Fruit fly (Drosophila melanogaster) whole organism, embryonic: Measurements from ENCODE around the gene nenya.
A peak's percentile ranks its signal among the peaks of the same experiment; 100 is the strongest.

Source experiments
- Aef1 ChIP-seq: fragments of 200-800 bp; sonication (Bioruptor generic); IDR thresholded peaks from 3 replicates; pipeline ENCODE4 v1.3.6; 2022; ENCODE audit warnings: missing biosample characterization, missing genetic modification characterization
- CG10147 ChIP-seq: fragments of 200-800 bp; sonication (Bioruptor generic); optimal IDR thresholded peaks from 2 replicates; lab custom pipeline; 2019; ENCODE audit warnings: missing biosample characterization, mild to moderate bottlenecking, missing genetic modification characterization, moderate library complexity
- CG10565 ChIP-seq: fragments of 200-800 bp; sonication (Bioruptor generic); optimal IDR thresholded peaks from 3 replicates; lab custom pipeline; 2016; ENCODE audit warnings: missing biosample characterization, mild to moderate bottlenecking, missing genetic modification characterization
- CG11695 ChIP-seq: fragments of 200-800 bp; sonication (Bioruptor generic); IDR thresholded peaks from 3 replicates; pipeline ENCODE4 v1.3.6; 2022; ENCODE audit warnings: missing biosample characterization, missing genetic modification characterization
- CG12942 ChIP-seq: fragments of 200-800 bp; sonication (Bioruptor generic); optimal IDR thresholded peaks from 3 replicates; lab custom pipeline; 2016; ENCODE audit warnings: missing biosample characterization, missing genetic modification characterization
- CG13624 ChIP-seq: fragments of 200-800 bp; sonication (Bioruptor generic); optimal IDR thresholded peaks from 2 replicates; lab custom pipeline; 2016; ENCODE audit warnings: missing biosample characterization, missing genetic modification characterization
- CG16813 ChIP-seq: fragments of 200-800 bp; sonication (Bioruptor generic); IDR thresholded peaks from 3 replicates; pipeline ENCODE4 v1.3.6; 2022; ENCODE audit warnings: missing biosample characterization, missing genetic modification characterization; ENCODE audit not compliant: partially characterized antibody
- CG17568 ChIP-seq: fragments of 200-800 bp; sonication (Bioruptor generic); optimal IDR thresholded peaks from 2 replicates; lab custom pipeline; 2018; ENCODE audit warnings: missing biosample characterization, mild to moderate bottlenecking, missing genetic modification characterization, moderate library complexity
- CG17912 ChIP-seq: fragments of 200-800 bp; sonication (Bioruptor generic); optimal IDR thresholded peaks from 2 replicates; lab custom pipeline; 2018; ENCODE audit warnings: missing biosample characterization, mild to moderate bottlenecking, missing genetic modification characterization
- CG2199 ChIP-seq: fragments of 200-800 bp; sonication (Bioruptor generic); IDR thresholded peaks from 3 replicates; pipeline ENCODE4 v1.3.6; 2022; ENCODE audit warnings: missing biosample characterization, missing genetic modification characterization
- CG3407 ChIP-seq: fragments of 200-800 bp; sonication (Bioruptor generic); optimal IDR thresholded peaks from 2 replicates; lab custom pipeline; 2018; ENCODE audit warnings: missing biosample characterization, mild to moderate bottlenecking, missing genetic modification characterization
- CG3838 ChIP-seq: fragments of 200-800 bp; sonication (Bioruptor generic); optimal IDR thresholded peaks from 3 replicates; lab custom pipeline; 2016; ENCODE audit warnings: missing biosample characterization, missing genetic modification characterization
- CG4360 ChIP-seq: fragments of 200-800 bp; sonication (Bioruptor generic); IDR thresholded peaks from 2 replicates; pipeline ENCODE4 v1.3.6; 2022; ENCODE audit warnings: missing biosample characterization, missing genetic modification characterization
- CG6689 ChIP-seq: fragments of 200-800 bp; sonication (Bioruptor generic); IDR thresholded peaks from 2 replicates; pipeline ENCODE4 v1.3.6; 2022; ENCODE audit warnings: missing biosample characterization, missing genetic modification characterization
- CG9727 ChIP-seq: fragments of 200-800 bp; sonication (Bioruptor generic); optimal IDR thresholded peaks from 3 replicates; lab custom pipeline; 2017; ENCODE audit warnings: missing biosample characterization, mild to moderate bottlenecking, missing genetic modification characterization
- CG9797 ChIP-seq: fragments of 200-800 bp; sonication (Bioruptor generic); optimal IDR thresholded peaks from 3 replicates; lab custom pipeline; 2018; ENCODE audit warnings: missing biosample characterization, mild to moderate bottlenecking, missing genetic modification characterization
- Dbx ChIP-seq: fragments of 200-800 bp; sonication (Bioruptor generic); IDR thresholded peaks from 3 replicates; pipeline ENCODE4 v1.3.6; 2022; ENCODE audit warnings: missing biosample characterization, missing genetic modification characterization
- Dip3 ChIP-seq: fragments of 200-800 bp; sonication (Bioruptor generic); optimal IDR thresholded peaks from 3 replicates; lab custom pipeline; 2016; ENCODE audit warnings: missing biosample characterization, missing genetic modification characterization
- Ets65A ChIP-seq: fragments of 200-800 bp; sonication (Bioruptor generic); peaks from one replicate; lab custom pipeline; 2016; ENCODE audit warnings: missing biosample characterization, missing genetic modification characterization
- Fer1 ChIP-seq: fragments of 200-800 bp; sonication (Bioruptor generic); optimal IDR thresholded peaks from 2 replicates; lab custom pipeline; 2017; ENCODE audit warnings: missing biosample characterization, mild to moderate bottlenecking, missing genetic modification characterization
- Fer2 ChIP-seq: fragments of 200-800 bp; sonication (Bioruptor generic); optimal IDR thresholded peaks from 2 replicates; lab custom pipeline; 2018; ENCODE audit warnings: missing biosample characterization, mild to moderate bottlenecking, missing genetic modification characterization, moderate library complexity
- Kr ChIP-seq: fragments of 200-800 bp; sonication (Bioruptor generic); optimal IDR thresholded peaks from 2 replicates; lab custom pipeline; 2017; ENCODE audit warnings: missing biosample characterization, mild to moderate bottlenecking, missing genetic modification characterization
- MTF-1 ChIP-seq: fragments of 200-800 bp; sonication (Bioruptor generic); optimal IDR thresholded peaks from 2 replicates; lab custom pipeline; 2018; ENCODE audit warnings: missing biosample characterization, mild to moderate bottlenecking, missing genetic modification characterization, borderline replicate concordance
- NC2β ChIP-seq: fragments of 200-800 bp; sonication (Bioruptor generic); optimal IDR thresholded peaks from 2 replicates; lab custom pipeline; 2016; ENCODE audit warnings: missing biosample characterization, missing genetic modification characterization
- NFAT ChIP-seq: fragments of 200-800 bp; sonication (Bioruptor generic); IDR thresholded peaks from 2 replicates; pipeline ENCODE4 v1.3.6; 2022; ENCODE audit warnings: missing biosample characterization, missing genetic modification characterization
- Opbp ChIP-seq: fragments of 200-800 bp; sonication (Bioruptor generic); IDR thresholded peaks from 3 replicates; pipeline ENCODE4 v1.3.6; 2022; ENCODE audit warnings: missing biosample characterization, missing genetic modification characterization; ENCODE audit not compliant: partially characterized antibody
- Ptx1 ChIP-seq: fragments of 200-800 bp; sonication (Bioruptor generic); IDR thresholded peaks from 2 replicates; pipeline ENCODE4 v1.3.6; 2022; ENCODE audit warnings: missing biosample characterization, missing genetic modification characterization
- Stat92E ChIP-seq, 3 experiments: fragments of >200 bp in 2 of 3; fragments of 200-800 bp in 1 of 3; sonication (Bioruptor generic) in 1 of 3; optimal IDR thresholded peaks; 2 replicates each; lab custom pipeline; 2017 to 2019; ENCODE audit warnings: missing biosample characterization in 3 of 3, missing genetic modification characterization in 3 of 3, mild to moderate bottlenecking in 1 of 3, moderate library complexity in 1 of 3
- Tbp ChIP-seq: fragments of >200 bp; optimal IDR thresholded peaks from 2 replicates; lab custom pipeline; 2018; ENCODE audit warnings: missing biosample characterization, missing genetic modification characterization
- abd-A ChIP-seq: fragments of 200-800 bp; sonication (Bioruptor generic); optimal IDR thresholded peaks from 3 replicates; lab custom pipeline; 2019; ENCODE audit warnings: missing biosample characterization, mild to moderate bottlenecking, missing genetic modification characterization, moderate library complexity
- amos ChIP-seq: fragments of 200-800 bp; sonication (Bioruptor generic); IDR thresholded peaks from 2 replicates; pipeline ENCODE4 v1.3.6; 2022; ENCODE audit warnings: missing biosample characterization, missing genetic modification characterization; ENCODE audit not compliant: partially characterized antibody
- az2 ChIP-seq: fragments of 200-800 bp; sonication (Bioruptor generic); optimal IDR thresholded peaks from 3 replicates; lab custom pipeline; 2016; ENCODE audit warnings: missing biosample characterization, missing genetic modification characterization
- bbx ChIP-seq: fragments of 200-800 bp; sonication (Bioruptor generic); IDR thresholded peaks from 2 replicates; pipeline ENCODE4 v1.3.6; 2022; ENCODE audit warnings: missing biosample characterization, missing genetic modification characterization; ENCODE audit not compliant: partially characterized antibody
- br ChIP-seq: fragments of >200 bp; optimal IDR thresholded peaks from 2 replicates; lab custom pipeline; 2017
- croc ChIP-seq: fragments of 200-800 bp; sonication (Bioruptor generic); conservative IDR thresholded peaks from 3 replicates; pipeline ENCODE4 v1.3.6; 2022; ENCODE audit warnings: missing biosample characterization, missing genetic modification characterization
- emc ChIP-seq: fragments of 200-800 bp; sonication (Bioruptor generic); optimal IDR thresholded peaks from 2 replicates; lab custom pipeline; 2016; ENCODE audit warnings: missing biosample characterization, missing genetic modification characterization
- fd102C ChIP-seq: fragments of 200-800 bp; sonication (Bioruptor generic); optimal IDR thresholded peaks from 2 replicates; lab custom pipeline; 2018; ENCODE audit warnings: missing biosample characterization, mild to moderate bottlenecking, missing genetic modification characterization, moderate library complexity
- gcm2 ChIP-seq: fragments of 200-800 bp; sonication (Bioruptor generic); optimal IDR thresholded peaks from 2 replicates; lab custom pipeline; 2016; ENCODE audit warnings: missing biosample characterization, missing genetic modification characterization
- gfzf ChIP-seq: fragments of 200-800 bp; sonication (Bioruptor generic); optimal IDR thresholded peaks from 2 replicates; lab custom pipeline; 2016; ENCODE audit warnings: missing biosample characterization, mild to moderate bottlenecking, missing genetic modification characterization, moderate library complexity
- nerfin-2 ChIP-seq: fragments of 200-800 bp; sonication (Bioruptor generic); IDR thresholded peaks from 2 replicates; pipeline ENCODE4 v1.3.6; 2022; ENCODE audit warnings: missing biosample characterization, missing genetic modification characterization; ENCODE audit not compliant: partially characterized antibody
- otp ChIP-seq: fragments of 200-800 bp; sonication (Bioruptor generic); IDR thresholded peaks from 3 replicates; pipeline ENCODE4, ENCODE4 v1.3.6; 2022; ENCODE audit warnings: missing biosample characterization, missing genetic modification characterization
- p53 ChIP-seq: fragments of 200-800 bp; sonication (Bioruptor generic); optimal IDR thresholded peaks from 2 replicates; lab custom pipeline; 2016; ENCODE audit warnings: missing biosample characterization, missing genetic modification characterization
- pnt ChIP-seq: fragments of 200-800 bp; sonication (Bioruptor generic); optimal IDR thresholded peaks from 3 replicates; lab custom pipeline; 2016; ENCODE audit warnings: missing biosample characterization, missing genetic modification characterization
- pzg ChIP-seq: fragments of 200-800 bp; sonication (Bioruptor generic); optimal IDR thresholded peaks from 3 replicates; lab custom pipeline; 2018; ENCODE audit warnings: missing biosample characterization, mild to moderate bottlenecking, missing genetic modification characterization, moderate library complexity
- repo ChIP-seq: fragments of 200-800 bp; sonication (Bioruptor generic); optimal IDR thresholded peaks from 2 replicates; lab custom pipeline; 2016; ENCODE audit warnings: missing biosample characterization, missing genetic modification characterization
- sens-2 ChIP-seq: fragments of 200-800 bp; sonication (Bioruptor generic); IDR thresholded peaks from 2 replicates; pipeline ENCODE4 v1.3.6; 2022; ENCODE audit warnings: missing biosample characterization, missing genetic modification characterization
- sna ChIP-seq: fragments of 200-800 bp; sonication (Bioruptor generic); IDR thresholded peaks from 2 replicates; pipeline ENCODE4 v1.3.6; 2022; ENCODE audit warnings: missing biosample characterization, missing genetic modification characterization; ENCODE audit not compliant: partially characterized antibody
- tna ChIP-seq: fragments of 200-800 bp; sonication (Bioruptor generic); IDR thresholded peaks from 2 replicates; pipeline ENCODE4 v1.3.6; 2022; ENCODE audit warnings: missing biosample characterization, missing genetic modification characterization; ENCODE audit not compliant: partially characterized antibody
- zfh1 ChIP-seq: fragments of 200-800 bp; sonication (Bioruptor generic); IDR thresholded peaks from 3 replicates; pipeline ENCODE4 v1.3.6; 2022; ENCODE audit warnings: missing biosample characterization, missing genetic modification characterization

nenya gene

dm6 chr3R:27947682-27948245 lies 19.8 kb upstream of the nenya start, which contains the start of gene mfrn (continued):
- TF ChIP-seq Fer2 (tag; lab: Kevin White, UChicago) (no peak), CG9797 (GFP tag; lab: Kevin White, UChicago) (peak; percentile 66), gfzf (GFP tag; lab: Kevin White, UChicago) (peak; percentile 84), nerfin-2 (GFP tag; lab: Robert Waterston, UW) (0 out of 2 replicates have a peak, but pooled peaks have one; percentile 20), Ets65A (GFP tag; lab: Kevin White, UChicago) (no peak), CG17912 (GFP tag; lab: Kevin White, UChicago) (no peak), pzg (peak; percentile 68), az2 (no peak), CG17568 (no peak), Opbp (GFP tag; lab: Robert Waterston, UW) (0 out of 3 replicates have a peak, but pooled peaks have one; percentile 24), sna (GFP tag; lab: Robert Waterston, UW) (0 out of 2 replicates have a peak, but pooled peaks have one; percentile 20), emc (no peak), amos (peak; percentile 26; the same call in 1 of the 2 replicates), zfh1 (GFP tag; lab: Robert Waterston, UW) (0 out of 3 replicates have a peak, but pooled peaks have one; percentile 14)

- no peak for TF ChIP-seq bbx
- 0 out of 2 replicates have a peak, but pooled peaks have one; percentile 7 for TF ChIP-seq sens-2 (GFP tag; lab: Robert Waterston, UW)
- TF ChIP-seq CG16813 (GFP tag; lab: Robert Waterston, UW), result no peak
- TF ChIP-seq CG3407 (GFP tag; lab: Kevin White, UChicago), result no peak
- TF ChIP-seq otp (GFP tag; lab: Robert Waterston, UW), result no peak
- no peak for TF ChIP-seq Dbx (GFP tag; lab: Robert Waterston, UW)
- no peak for TF ChIP-seq MTF-1 (GFP tag; lab: Kevin White, UChicago)
- no peak for TF ChIP-seq fd102C (GFP tag; lab: Kevin White, UChicago)
- TF ChIP-seq gcm2 (GFP tag; lab: Kevin White, UChicago), result no peak
- TF ChIP-seq NFAT (GFP tag; lab: Robert Waterston, UW), result no peak
- TF ChIP-seq CG6689 (GFP tag; lab: Robert Waterston, UW), result no peak
- TF ChIP-seq p53, result no peak
- TF ChIP-seq CG4360 (GFP tag; lab: Robert Waterston, UW), result peak; percentile 31; the same call in 1 of the 2 replicates
- no peak for TF ChIP-seq CG2199 (GFP tag; lab: Robert Waterston, UW)
- no peak for TF ChIP-seq CG12942
- no peak for TF ChIP-seq tna (GFP tag; lab: Robert Waterston, UW)
- no peak for TF ChIP-seq NC2β (GFP tag; lab: Kevin White, UChicago)
- no peak for TF ChIP-seq CG11695 (GFP tag; lab: Robert Waterston, UW)
- no peak for TF ChIP-seq Tbp (GFP tag; lab: Kevin White, UChicago)
- TF ChIP-seq CG3838 (GFP tag; lab: Kevin White, UChicago), result no peak
- TF ChIP-seq CG10565 (GFP tag; lab: Kevin White, UChicago), result no peak
- no peak for TF ChIP-seq CG10147 (GFP tag; lab: Kevin White, UChicago)
- no peak for TF ChIP-seq abd-A
- no peak for TF ChIP-seq Dip3 (GFP tag; lab: Kevin White, UChicago)
- no peak for TF ChIP-seq Ptx1 (GFP tag; lab: Robert Waterston, UW)
- TF ChIP-seq Fer1 (GFP tag; lab: Kevin White, UChicago), result peak; percentile 31
- no peak for TF ChIP-seq croc (GFP tag; lab: Robert Waterston, UW)
- TF ChIP-seq br (lab: Kevin White, UChicago), result no peak
- no peak for TF ChIP-seq pnt (GFP tag; lab: Kevin White, UChicago)
- TF ChIP-seq CG13624 (GFP tag; lab: Kevin White, UChicago), result no peak
- no peak for TF ChIP-seq Aef1
- no peak for TF ChIP-seq Kr (GFP tag; lab: Kevin White, UChicago)
- TF ChIP-seq CG9727 (GFP tag; lab: Kevin White, UChicago), result no peak
- TF ChIP-seq Stat92E (GFP tag; optimal IDR thresholded peaks at IDR 0.05; lab: Kevin White, UChicago), result no peak
- no peak for TF ChIP-seq repo
Measured at dm6 chr3R:27946555-27947204, 18.7 kb upstream of the nenya start.
